Fruit fly (Drosophila melanogaster): Measurements from ENCODE around the gene CG6592.

CG6592 gene

DNA sequence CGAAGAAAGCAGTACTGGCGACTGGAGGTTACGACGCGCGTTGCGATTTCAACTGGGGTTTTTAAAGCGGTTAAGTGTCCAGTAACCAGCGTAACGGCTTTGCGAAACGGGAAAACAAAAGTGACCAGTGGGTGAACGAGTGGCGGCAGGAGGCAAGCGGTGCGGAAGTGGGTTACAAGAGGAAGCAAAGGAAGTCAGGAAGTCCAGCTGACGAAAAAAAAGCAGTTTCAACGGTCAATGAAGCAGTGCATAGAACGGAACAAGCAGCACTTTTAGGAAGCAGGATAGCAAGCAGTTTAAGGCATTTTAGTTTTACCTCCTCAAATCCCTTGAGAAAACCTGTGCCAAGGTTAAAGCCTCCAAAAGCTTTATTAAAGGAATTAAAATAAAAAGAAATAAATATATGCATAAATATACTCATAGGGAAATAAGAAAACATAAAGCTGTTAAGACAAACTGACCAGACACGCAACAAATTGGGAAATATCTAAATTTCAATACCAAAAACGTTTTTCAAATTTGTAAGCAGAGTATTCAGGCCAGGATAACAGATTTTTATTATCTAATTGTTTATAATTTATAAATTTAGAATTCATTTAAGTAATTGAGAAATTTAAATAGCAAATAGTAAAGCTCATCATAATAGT is at the start of gene CG6592 (continued):
- TF ChIP-seq C15 (GFP tag; IDR thresholded peaks at IDR 0.05): no peak
- no peak for TF ChIP-seq p53 (GFP tag; optimal IDR thresholded peaks at IDR 0.05)
- TF ChIP-seq CG6854 (GFP tag; optimal IDR thresholded peaks at IDR 0.05): no peak
- no peak for TF ChIP-seq HLH3B (GFP tag; IDR thresholded peaks at IDR 0.05)
- no peak for TF ChIP-seq CG34376 (GFP tag; optimal IDR thresholded peaks at IDR 0.05)
- TF ChIP-seq Dll (GFP tag; IDR thresholded peaks at IDR 0.05; ENCODE audit: partially characterized antibody): no peak
- no peak for TF ChIP-seq z (GFP tag; IDR thresholded peaks at IDR 0.05)
- no peak for TF ChIP-seq CG11560 (tag; IDR thresholded peaks at IDR 0.05)
- 0 out of 3 replicates have a peak, but pooled peaks have one; percentile 32 for TF ChIP-seq CG16813 (GFP tag; IDR thresholded peaks at IDR 0.05; ENCODE audit: partially characterized antibody)
- TF ChIP-seq CG11695 (GFP tag; IDR thresholded peaks at IDR 0.05): no peak
- TF ChIP-seq CG7928 (GFP tag; optimal IDR thresholded peaks at IDR 0.05): no peak
- TF ChIP-seq CG12391 (tag; optimal IDR thresholded peaks at IDR 0.05): no peak
- no peak for TF ChIP-seq CG32767 (GFP tag; IDR thresholded peaks at IDR 0.05)
- peak; percentile 41 for TF ChIP-seq Camta (GFP tag; optimal IDR thresholded peaks at IDR 0.05)
- TF ChIP-seq Awh (GFP tag; IDR thresholded peaks at IDR 0.05): no peak
- no peak for TF ChIP-seq ato (GFP tag; IDR thresholded peaks at IDR 0.05; ENCODE audit: partially characterized antibody)
- TF ChIP-seq zf30C (GFP tag; optimal IDR thresholded peaks at IDR 0.05): no peak
- no peak for TF ChIP-seq MESR4 (GFP tag; optimal IDR thresholded peaks at IDR 0.05)
- TF ChIP-seq h (optimal IDR thresholded peaks at IDR 0.05): no peak
- TF ChIP-seq Gsc (GFP tag; IDR thresholded peaks at IDR 0.05): no peak
- TF ChIP-seq Xrp1 (GFP tag; IDR thresholded peaks at IDR 0.05): no peak
- TF ChIP-seq trem (tag; optimal IDR thresholded peaks at IDR 0.05): peak; percentile 8
- TF ChIP-seq Mad (GFP tag; optimal IDR thresholded peaks at IDR 0.05): peak; percentile 45
- TF ChIP-seq ssp (GFP tag; IDR thresholded peaks at IDR 0.05): no peak
- no peak for TF ChIP-seq dan (GFP tag; IDR thresholded peaks at IDR 0.05)
- TF ChIP-seq Med (GFP tag): peak; percentile 90
- no peak for TF ChIP-seq psq (GFP tag; optimal IDR thresholded peaks at IDR 0.05)
- no peak for TF ChIP-seq CG12104 (GFP tag; optimal IDR thresholded peaks at IDR 0.05)
- no peak for TF ChIP-seq CG7987 (GFP tag; optimal IDR thresholded peaks at IDR 0.05)
- TF ChIP-seq CG16779 (GFP tag; IDR thresholded peaks at IDR 0.05): no peak
- TF ChIP-seq so (GFP tag; IDR thresholded peaks at IDR 0.05): 0 out of 3 replicates have a peak, but pooled peaks have one; percentile 25
- no peak for TF ChIP-seq CG2199 (GFP tag; IDR thresholded peaks at IDR 0.05)
- TF ChIP-seq CG10979 (tag; optimal IDR thresholded peaks at IDR 0.05): no peak

DNA sequence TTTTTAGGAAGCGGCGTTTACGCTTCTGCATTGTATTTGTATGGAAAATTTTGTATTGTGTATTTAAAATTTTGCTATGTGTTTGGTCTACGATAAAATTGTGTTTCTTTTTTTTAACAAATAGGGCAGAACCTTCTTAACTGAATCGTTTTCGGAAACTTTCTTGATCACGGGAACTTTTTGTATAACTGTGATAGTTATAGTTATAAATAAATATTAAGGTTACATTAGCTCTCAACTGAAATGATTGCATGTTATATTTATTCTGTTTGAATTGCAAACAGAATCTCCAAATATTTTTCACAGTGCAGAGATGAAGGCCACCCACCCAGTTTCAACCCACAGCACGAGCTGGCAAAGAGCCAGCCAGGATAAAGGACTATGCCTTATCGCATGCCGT is 48.5 kb upstream of the CG6592 start, which contains the start of gene alphaKap4:
Gene alphaKap4 (minus strand): TSS at position 101 of the 400 bp plus-strand sequence.
- TF ChIP-seq lmd (GFP tag; IDR thresholded peaks at IDR 0.05): no peak
- TF ChIP-seq CG11560 (tag; IDR thresholded peaks at IDR 0.05): no peak
- TF ChIP-seq Atf-2 (GFP tag; optimal IDR thresholded peaks at IDR 0.05): no peak
- no peak for TF ChIP-seq CG15011 (GFP tag; optimal IDR thresholded peaks at IDR 0.05)
- no peak for TF ChIP-seq otp (GFP tag; IDR thresholded peaks at IDR 0.05)
- no peak for TF ChIP-seq CG2875 (GFP tag; optimal IDR thresholded peaks at IDR 0.05)
- no peak for TF ChIP-seq B-H2 (GFP tag; optimal IDR thresholded peaks at IDR 0.05)
- TF ChIP-seq sug (tag; optimal IDR thresholded peaks at IDR 0.05): no peak
- TF ChIP-seq tup (GFP tag; optimal IDR thresholded peaks at IDR 0.05): no peak
- TF ChIP-seq CG7271 (tag; optimal IDR thresholded peaks at IDR 0.05): no peak
- TF ChIP-seq lov (optimal IDR thresholded peaks at IDR 0.05): no peak
- no peak for TF ChIP-seq lov (GFP tag; IDR thresholded peaks at IDR 0.05)
- no peak for TF ChIP-seq CG9932 (GFP tag; IDR thresholded peaks at IDR 0.05)
- TF ChIP-seq unc-4 (GFP tag; IDR thresholded peaks at IDR 0.05; ENCODE audit: partially characterized antibody): no peak
- TF ChIP-seq Camta (GFP tag; optimal IDR thresholded peaks at IDR 0.05): no peak
- no peak for TF ChIP-seq CG17361 (GFP tag; IDR thresholded peaks at IDR 0.05)
- TF ChIP-seq CG5245 (GFP tag; optimal IDR thresholded peaks at IDR 0.05): no peak
- no peak for TF ChIP-seq Ssrp (tag; optimal IDR thresholded peaks at IDR 0.05)
- no peak for TF ChIP-seq Hr51 (GFP tag; optimal IDR thresholded peaks at IDR 0.05)

Measured in whole organism, embryonic.